Fruit fly (Drosophila melanogaster) whole organism, adult: Measurements from ENCODE around the gene Dip-B.

Source experiments
- CG14711 ChIP-seq: fragments of 200-800 bp; sonication (Bioruptor generic); optimal IDR thresholded peaks from 2 replicates; lab custom pipeline; 2018; ENCODE audit warnings: missing biosample characterization, mild to moderate bottlenecking, missing genetic modification characterization, moderate library complexity
- CG1620 ChIP-seq: fragments of 200-800 bp; sonication (Bioruptor generic); optimal IDR thresholded peaks from 2 replicates; lab custom pipeline; 2016; ENCODE audit warnings: missing biosample characterization, missing genetic modification characterization
- CG7045 ChIP-seq: fragments of 200-800 bp; sonication (Bioruptor generic); optimal IDR thresholded peaks from 2 replicates; lab custom pipeline; 2017; ENCODE audit warnings: missing biosample characterization, mild to moderate bottlenecking, missing genetic modification characterization
- CG7101 ChIP-seq: fragments of 200-800 bp; sonication (Bioruptor generic); optimal IDR thresholded peaks from 2 replicates; lab custom pipeline; 2018; ENCODE audit warnings: missing biosample characterization, mild to moderate bottlenecking, missing genetic modification characterization, moderate library complexity
- Clk ChIP-seq: fragments of 200-800 bp; sonication (Bioruptor generic); optimal IDR thresholded peaks from 2 replicates; lab custom pipeline; 2017; ENCODE audit warnings: missing biosample characterization, missing genetic modification characterization
- Hr96 ChIP-seq: fragments of 200-800 bp; sonication (Bioruptor generic); optimal IDR thresholded peaks from 2 replicates; lab custom pipeline; 2016; ENCODE audit warnings: missing biosample characterization, missing genetic modification characterization
- cic ChIP-seq: fragments of 200-800 bp; sonication (Bioruptor generic); optimal IDR thresholded peaks from 2 replicates; lab custom pipeline; 2017; ENCODE audit warnings: missing biosample characterization, mild to moderate bottlenecking, missing genetic modification characterization, moderate library complexity
- cnc ChIP-seq, 2 experiments: fragments of >200 bp; optimal IDR thresholded peaks; 2 replicates each; lab custom pipeline; 2017
- kay ChIP-seq: fragments of 200-800 bp; sonication (Bioruptor generic); peaks from one replicate; lab custom pipeline; 2016; ENCODE audit warnings: missing biosample characterization, missing genetic modification characterization, borderline replicate concordance
- ovo ChIP-seq: fragments of 200-800 bp; sonication (Bioruptor generic); optimal IDR thresholded peaks from 2 replicates; lab custom pipeline; 2016; ENCODE audit warnings: missing biosample characterization, missing genetic modification characterization

DNA sequence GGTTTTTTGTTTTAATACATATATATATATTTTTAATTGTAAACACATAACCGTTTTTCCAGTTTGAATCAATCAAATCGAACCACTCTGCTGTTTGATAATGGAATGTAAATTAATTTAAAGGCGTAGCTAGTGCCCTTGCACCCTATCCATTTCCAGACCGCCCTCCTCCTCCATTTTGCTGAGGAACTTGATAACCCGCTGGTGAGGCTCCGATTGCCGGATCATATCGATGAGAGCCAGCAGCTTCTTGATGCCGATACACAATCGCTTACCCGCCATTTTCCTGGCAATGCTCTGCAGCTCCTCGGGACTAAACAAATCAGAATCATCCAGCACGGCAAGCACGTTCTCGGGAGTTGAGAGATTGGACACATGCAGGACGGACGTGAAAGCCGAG lies 52.5 kb downstream of the Dip-B start:
- no peak for TF ChIP-seq CG7045 (GFP tag; lab: Kevin White, UChicago)
- no peak for TF ChIP-seq Clk (GFP tag; lab: Kevin White, UChicago)
- no peak for TF ChIP-seq CG14711 (tag; lab: Kevin White, UChicago)
- TF ChIP-seq ovo, result no peak
- no peak for TF ChIP-seq CG7101 (tag; lab: Kevin White, UChicago)
- no peak for TF ChIP-seq CG1620 (GFP tag; lab: Kevin White, UChicago)
- no peak for TF ChIP-seq cnc (optimal IDR thresholded peaks at IDR 0.05; lab: Kevin White, UChicago)
- TF ChIP-seq kay (GFP tag; lab: Kevin White, UChicago), result no peak
- no peak for TF ChIP-seq Hr96 (GFP tag; lab: Kevin White, UChicago)
- TF ChIP-seq cic (GFP tag; lab: Kevin White, UChicago), result no peak
